Worm (Caenorhabditis elegans) whole organism, L1 larva: ENCODE measurements around the gene aco-2.

Experiments used
- blmp-1 ChIP-seq: fragments of 150-350 bp; optimal IDR thresholded peaks from 2 replicates; lab custom pipeline; 2014; ENCODE audit warnings: missing biosample characterization, missing genetic modification characterization
- egl-27 ChIP-seq, 2 experiments: fragments of 150-350 bp in 1 of 2; sonication (generic microtip); optimal IDR thresholded peaks; 3 replicates each; lab custom pipeline; 2017 to 2018; ENCODE audit warnings: missing biosample characterization in 2 of 2, missing genetic modification characterization in 2 of 2, missing genetic modification reagents in 2 of 2
- fkh-8 ChIP-seq: sonication (generic microtip); optimal IDR thresholded peaks from 2 replicates; lab custom pipeline; 2016; ENCODE audit warnings: mild to moderate bottlenecking, missing genetic modification characterization, missing compliant biosample characterization
- fos-1 ChIP-seq: fragments of 150-350 bp; optimal IDR thresholded peaks from 2 replicates; lab custom pipeline; 2014; ENCODE audit warnings: missing biosample characterization, missing genetic modification characterization
- mep-1 ChIP-seq: fragments of 150-350 bp; optimal IDR thresholded peaks from 2 replicates; lab custom pipeline; 2014; ENCODE audit warnings: missing biosample characterization, missing genetic modification characterization
- nhr-20 ChIP-seq: sonication (generic microtip); optimal IDR thresholded peaks from 2 replicates; lab custom pipeline; 2016; ENCODE audit warnings: mild to moderate bottlenecking, missing genetic modification characterization, missing compliant biosample characterization
- nhr-77 ChIP-seq: fragments of 150-350 bp; optimal IDR thresholded peaks from 2 replicates; lab custom pipeline; 2014; ENCODE audit warnings: missing biosample characterization, missing genetic modification characterization
- snpc-4 ChIP-seq: fragments of 150-350 bp; optimal IDR thresholded peaks from 2 replicates; lab custom pipeline; 2014; ENCODE audit warnings: missing biosample characterization, missing genetic modification characterization

DNA sequence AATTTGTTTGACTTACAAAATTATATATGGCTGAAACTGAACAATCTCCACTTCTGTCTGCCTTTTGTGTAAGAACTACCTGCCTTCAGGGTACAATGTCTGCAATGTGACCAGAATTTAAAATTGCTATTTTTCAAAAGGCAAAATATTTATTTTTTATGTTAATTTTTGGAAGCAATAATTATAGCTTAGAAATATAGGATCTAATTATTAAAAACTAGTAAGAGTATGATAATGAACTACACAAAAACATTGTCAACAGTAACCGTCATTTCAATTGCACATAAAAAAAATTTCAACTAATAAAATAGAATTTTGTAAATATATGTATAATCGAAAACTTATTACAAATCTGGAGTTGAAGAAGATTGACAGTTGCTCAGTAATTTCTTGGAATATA, 16.6 kb upstream of the aco-2 start, which contains the start of gene C29E4.9:
- no peak for TF ChIP-seq mep-1
- TF ChIP-seq fkh-8: no peak
- no peak for TF ChIP-seq snpc-4 (tag; lab: Kevin White, UChicago)
- TF ChIP-seq nhr-77 (tag; lab: Kevin White, UChicago): no peak
- TF ChIP-seq fos-1 (tag; lab: Kevin White, UChicago): no peak
- no peak for TF ChIP-seq nhr-20 (tag; lab: Kevin White, UChicago)
- no peak for TF ChIP-seq egl-27 (tag; optimal IDR thresholded peaks at IDR 0.05; lab: Kevin White, UChicago)
- TF ChIP-seq blmp-1 (tag; lab: Kevin White, UChicago): no peak
